Fruit fly (Drosophila melanogaster) whole organism: ENCODE data around the gene CG10996.

Experiments
- CG8478 ChIP-seq: fragments of >200 bp; optimal IDR thresholded peaks from 2 replicates; lab custom pipeline; 2018; ENCODE audit warnings: inconsistent platforms
- EcR ChIP-seq, 2 experiments: fragments of >200 bp; optimal IDR thresholded peaks; 2 replicates each; lab custom pipeline; 2017; ENCODE audit warnings: missing biosample characterization in 2 of 2, missing genetic modification characterization in 2 of 2, missing genetic modification reagents in 2 of 2
- psq ChIP-seq: fragments of >200 bp; optimal IDR thresholded peaks from 2 replicates; lab custom pipeline; 2017
- usp ChIP-seq: fragments of >200 bp; optimal IDR thresholded peaks from 2 replicates; lab custom pipeline; 2017; ENCODE audit warnings: missing biosample characterization, missing genetic modification characterization, mixed read lengths

- TF ChIP-seq usp (GFP tag; lab: Kevin White, UChicago) (no peak), psq (lab: Kevin White, UChicago) (no peak), EcR (GFP tag; optimal IDR thresholded peaks at IDR 0.05; lab: Kevin White, UChicago) (no peak), CG8478 (lab: Kevin White, UChicago) (no peak)
These were observed 40.8 kb upstream of the CG10996 start for dm6 chrX:13838255-13838654.
